Worm (Caenorhabditis elegans) whole organism, early embryonic: ENCODE measurements around the gene col-17.

Experiments
- F13C5.2 ChIP-seq: sonication (generic microtip); optimal IDR thresholded peaks from 2 replicates; lab custom pipeline; 2017; ENCODE audit warnings: mild to moderate bottlenecking, missing genetic modification characterization, inconsistent platforms, missing compliant biosample characterization
- ama-1 ChIP-seq: fragments of 150-350 bp; optimal IDR thresholded peaks from 2 replicates; lab custom pipeline; 2014
- ceh-13 ChIP-seq: fragments of 200-800 bp; sonication (Bioruptor generic); optimal IDR thresholded peaks from 2 replicates; lab custom pipeline; 2018; ENCODE audit warnings: mild to moderate bottlenecking, missing genetic modification characterization, missing compliant biosample characterization
- ceh-36 ChIP-seq: sonication (generic microtip); optimal IDR thresholded peaks from 2 replicates; lab custom pipeline; 2016; ENCODE audit warnings: missing genetic modification characterization, inconsistent platforms, missing compliant biosample characterization
- ets-7 ChIP-seq: sonication (generic microtip); optimal IDR thresholded peaks from 2 replicates; lab custom pipeline; 2016; ENCODE audit warnings: missing genotype, missing genetic modification characterization, missing compliant biosample characterization
- flt-1 ChIP-seq: fragments of 200-800 bp; sonication (Bioruptor generic); IDR thresholded peaks from 2 replicates; pipeline ENCODE4 v1.3.6; 2022; ENCODE audit warnings: missing genetic modification characterization, missing compliant biosample characterization
- hmbx-1 ChIP-seq: sonication (generic microtip); optimal IDR thresholded peaks from 2 replicates; lab custom pipeline; 2016; ENCODE audit warnings: mild to moderate bottlenecking, missing genetic modification characterization, missing compliant biosample characterization
- sea-1 ChIP-seq: fragments of 200-800 bp; sonication (Bioruptor generic); conservative IDR thresholded peaks from 2 replicates; pipeline ENCODE4 v1.3.6; 2022; ENCODE audit warnings: missing genetic modification characterization, missing compliant biosample characterization
- tbx-11 ChIP-seq: fragments of 200-800 bp; sonication (Bioruptor generic); IDR thresholded peaks from 2 replicates; pipeline ENCODE4 v1.3.6; 2022; ENCODE audit warnings: missing genetic modification characterization, missing compliant biosample characterization

- TF ChIP-seq ama-1 (lab: Kevin White, UChicago) (no peak), ets-7 (no peak), flt-1 (GFP tag; lab: Robert Waterston, UW) (no peak), sea-1 (no peak), hmbx-1 (tag; lab: Kevin White, UChicago) (no peak), F13C5.2 (tag; lab: Kevin White, UChicago) (no peak), ceh-36 (tag; lab: Kevin White, UChicago) (no peak), tbx-11 (no peak), ceh-13 (no peak)
Observed at ce11 chrII:4884403-4884802, 17.0 kb upstream of the col-17 start.
